Worm (Caenorhabditis elegans) whole organism, L1 larva: Measurements from ENCODE around the gene K02E7.11.

Source experiments
- aly-2 ChIP-seq: fragments of 150-350 bp; optimal IDR thresholded peaks from 2 replicates; lab custom pipeline; 2014; ENCODE audit warnings: missing biosample characterization, missing genetic modification characterization
- ama-1 ChIP-seq: fragments of 150-350 bp; optimal IDR thresholded peaks from 2 replicates; lab custom pipeline; 2014
- ceh-8 ChIP-seq: fragments of 200-800 bp; sonication (Bioruptor generic); optimal IDR thresholded peaks from 2 replicates; lab custom pipeline; 2018; ENCODE audit warnings: mild to moderate bottlenecking, missing genetic modification characterization, moderate library complexity, missing compliant biosample characterization
- lin-15B ChIP-seq: fragments of 150-350 bp; sonication (generic microtip); optimal IDR thresholded peaks from 3 replicates; lab custom pipeline; 2014; ENCODE audit warnings: missing biosample characterization, missing genetic modification characterization
- lir-3 ChIP-seq: sonication (generic microtip); optimal IDR thresholded peaks from 2 replicates; lab custom pipeline; 2016; ENCODE audit warnings: mild to moderate bottlenecking, missing genetic modification characterization, moderate library complexity, missing compliant biosample characterization; ENCODE audit not compliant: poor library complexity
- nhr-11 ChIP-seq: fragments of 150-350 bp; optimal IDR thresholded peaks from 2 replicates; lab custom pipeline; 2014; ENCODE audit warnings: missing biosample characterization, missing genetic modification characterization
- unc-30 ChIP-seq: sonication (generic microtip); optimal IDR thresholded peaks from 2 replicates; lab custom pipeline; 2017; ENCODE audit warnings: missing biosample characterization, missing genetic modification characterization
- ztf-4 ChIP-seq: fragments of 150-350 bp; optimal IDR thresholded peaks from 2 replicates; lab custom pipeline; 2014; ENCODE audit warnings: missing biosample characterization, missing genetic modification characterization

DNA sequence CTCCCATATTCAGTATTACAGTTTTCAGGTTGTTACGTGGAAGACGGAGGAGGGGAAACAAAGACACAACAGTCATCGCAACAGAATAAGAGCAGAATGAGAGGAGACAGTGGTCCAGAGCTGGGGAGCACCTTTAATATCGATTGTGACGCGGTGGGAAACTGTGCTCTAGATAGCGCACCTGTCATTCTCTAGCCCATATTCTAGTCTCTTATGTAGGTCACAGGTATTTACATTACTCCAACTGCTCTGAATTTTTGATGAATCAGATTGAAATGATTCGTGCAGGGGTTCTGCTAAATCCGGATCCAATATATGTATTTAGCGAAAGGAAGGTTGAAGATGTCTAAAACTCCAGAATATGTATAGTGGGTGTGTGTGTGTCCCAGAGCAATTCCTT, 33.1 kb downstream of the K02E7.11 start, which contains the start of gene fbxb-41:
- no peak for TF ChIP-seq unc-30
- no peak for TF ChIP-seq ztf-4 (tag; lab: Kevin White, UChicago)
- TF ChIP-seq lin-15B (tag; lab: Kevin White, UChicago): no peak
- no peak for TF ChIP-seq aly-2 (tag; lab: Kevin White, UChicago)
- no peak for TF ChIP-seq lir-3 (tag; lab: Kevin White, UChicago)
- TF ChIP-seq nhr-11 (tag; lab: Kevin White, UChicago): no peak
- no peak for TF ChIP-seq ceh-8
- no peak for TF ChIP-seq ama-1 (lab: Kevin White, UChicago)
